Worm (Caenorhabditis elegans) whole organism, young adult: ENCODE data around the gene daf-7.
A peak's percentile ranks its signal among the peaks of the same experiment; 100 is the strongest.

Experiments used
- B0019.2 ChIP-seq: fragments of 200-800 bp; sonication (Bioruptor generic); conservative IDR thresholded peaks from 2 replicates; pipeline ENCODE4 v1.3.6; 2022; ENCODE audit warnings: missing genetic modification reagents, missing genetic modification characterization, missing compliant biosample characterization
- Y56A3A.18 ChIP-seq: fragments of 200-800 bp; sonication (Bioruptor generic); IDR thresholded peaks from 2 replicates; pipeline ENCODE4 v1.3.6; 2022; ENCODE audit warnings: missing genetic modification reagents, missing genetic modification characterization, missing compliant biosample characterization
- Y95B8A.8 ChIP-seq: fragments of 200-800 bp; sonication (Bioruptor generic); IDR thresholded peaks from 2 replicates; pipeline ENCODE4 v1.3.6; 2022; ENCODE audit warnings: missing genetic modification reagents, missing genetic modification characterization, missing compliant biosample characterization
- attf-5 ChIP-seq: fragments of 200-800 bp; sonication (Bioruptor generic); optimal IDR thresholded peaks from 2 replicates; lab custom pipeline; 2018; ENCODE audit warnings: mild to moderate bottlenecking, missing genetic modification characterization, missing compliant biosample characterization
- cebp-1 ChIP-seq, 2 experiments: fragments of 200-800 bp in 1 of 2; sonication (Bioruptor generic) in 1 of 2; sonication (generic microtip) in 1 of 2; IDR thresholded peaks in 1 of 2; optimal IDR thresholded peaks in 1 of 2; 2 replicates each; pipeline versions ENCODE4 v1.3.6 to Lab custom; 2017 to 2022; ENCODE audit warnings: missing compliant biosample characterization in 2 of 2, missing genetic modification characterization in 2 of 2, mild to moderate bottlenecking in 1 of 2, missing genetic modification reagents in 1 of 2, moderate library complexity in 1 of 2
- egl-18 ChIP-seq: fragments of 200-800 bp; sonication (Bioruptor generic); IDR thresholded peaks from 2 replicates; pipeline ENCODE4 v1.3.6; 2022; ENCODE audit warnings: missing genetic modification reagents, missing genetic modification characterization, missing compliant biosample characterization
- egl-44 ChIP-seq: fragments of 200-800 bp; sonication (Bioruptor generic); IDR thresholded peaks from 2 replicates; pipeline ENCODE4 v1.3.6; 2022; ENCODE audit warnings: missing genetic modification reagents, missing genetic modification characterization, missing compliant biosample characterization
- hrde-1 ChIP-seq: sonication (generic microtip); optimal IDR thresholded peaks from 2 replicates; lab custom pipeline; 2016; ENCODE audit warnings: missing genetic modification characterization, mild to moderate bottlenecking, missing compliant biosample characterization, moderate library complexity, missing genotype, missing genetic modification reagents, borderline replicate concordance
- lag-1 ChIP-seq: fragments of 200-800 bp; sonication (Bioruptor generic); IDR thresholded peaks from 2 replicates; pipeline ENCODE4 v1.3.6; 2022; ENCODE audit warnings: missing genetic modification reagents, missing genetic modification characterization, missing compliant biosample characterization
- lsy-27 ChIP-seq: sonication (generic microtip); optimal IDR thresholded peaks from 2 replicates; lab custom pipeline; 2017; ENCODE audit warnings: missing genetic modification characterization, mild to moderate bottlenecking, missing compliant biosample characterization, antibody characterized with exemption, missing genotype, borderline replicate concordance; ENCODE audit not compliant: insufficient read depth
- madf-10 ChIP-seq: sonication (generic microtip); optimal IDR thresholded peaks from 2 replicates; lab custom pipeline; 2016; ENCODE audit warnings: mild to moderate bottlenecking, missing genetic modification characterization, missing compliant biosample characterization
- mcd-1 ChIP-seq: fragments of 200-800 bp; sonication (Bioruptor generic); IDR thresholded peaks from 2 replicates; pipeline ENCODE4 v1.3.6; 2022; ENCODE audit warnings: missing genetic modification reagents, missing genetic modification characterization, missing compliant biosample characterization
- pbrm-1 ChIP-seq: fragments of 200-800 bp; sonication (Bioruptor generic); IDR thresholded peaks from 2 replicates; pipeline ENCODE4 v1.3.6; 2022; ENCODE audit warnings: missing genetic modification reagents, missing genetic modification characterization, missing compliant biosample characterization
- snpc-1.1 ChIP-seq: sonication (generic microtip); optimal IDR thresholded peaks from 2 replicates; lab custom pipeline; 2017; ENCODE audit warnings: missing genetic modification characterization, mild to moderate bottlenecking, missing compliant biosample characterization, antibody characterized with exemption, moderate library complexity, missing genotype, missing genetic modification reagents; ENCODE audit not compliant: insufficient read depth
- zim-3 ChIP-seq: sonication (generic microtip); optimal IDR thresholded peaks from 2 replicates; lab custom pipeline; 2017; ENCODE audit warnings: mild to moderate bottlenecking, missing genetic modification characterization, moderate library complexity, missing compliant biosample characterization

Gene daf-7

ce11 chrIII:856908-857307, 45.3 kb downstream of the daf-7 start:
- TF ChIP-seq cebp-1 (GFP tag; IDR thresholded peaks at IDR 0.05; lab: Robert Waterston, UW) (no peak), cebp-1 (tag; optimal IDR thresholded peaks at IDR 0.05; lab: Kevin White, UChicago) (no peak), egl-44 (GFP tag; lab: Robert Waterston, UW) (no peak), B0019.2 (GFP tag; lab: Robert Waterston, UW) (no peak)
- TF ChIP-seq, all 124 proteins: peak for 0

DNA sequence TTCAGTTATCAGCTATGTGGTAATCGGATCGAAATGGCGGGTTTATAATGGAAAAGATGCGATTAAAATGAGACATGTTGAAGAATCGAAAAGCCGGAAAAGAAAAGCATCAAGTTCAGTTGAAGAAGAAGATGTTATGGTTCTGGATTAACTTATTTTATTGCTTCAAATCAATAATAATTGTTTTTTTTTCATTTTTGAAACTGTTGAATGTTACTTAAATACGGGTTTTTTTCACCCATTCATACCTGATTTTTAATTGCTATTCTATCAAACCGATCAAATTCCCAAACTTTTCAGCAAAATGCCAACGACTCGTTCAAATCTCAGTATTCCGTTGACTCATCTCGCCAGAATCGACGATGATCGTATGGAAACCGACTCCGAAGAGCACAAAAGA, 48.3 kb downstream of the daf-7 start, which contains the start of gene exos-4.2:
TSS of gene exos-4.2 (plus strand) at position 301 of the 400 bp plus-strand sequence.
- TF ChIP-seq pbrm-1 (GFP tag; lab: Robert Waterston, UW), result no peak
- no peak for TF ChIP-seq egl-18 (GFP tag; lab: Robert Waterston, UW)
- no peak for TF ChIP-seq Y56A3A.18 (GFP tag; lab: Robert Waterston, UW)
- no peak for TF ChIP-seq lsy-27 (tag; lab: Kevin White, UChicago)
- TF ChIP-seq snpc-1.1 (tag; lab: Kevin White, UChicago), result no peak
- no peak for TF ChIP-seq lag-1 (GFP tag; lab: Robert Waterston, UW)
- TF ChIP-seq zim-3 (tag; lab: Kevin White, UChicago), result no peak
- TF ChIP-seq madf-10 (tag; lab: Kevin White, UChicago), result no peak
- no peak for TF ChIP-seq Y95B8A.8 (GFP tag; lab: Robert Waterston, UW)

- TF ChIP-seq hrde-1 (no peak), attf-5 (GFP tag; lab: Kevin White, UChicago) (peak; percentile 15), mcd-1 (GFP tag; lab: Robert Waterston, UW) (0 out of 2 replicates have a peak, but pooled peaks have one; percentile 25)
Observed at ce11 chrIII:861819-862356, 50.2 kb downstream of the daf-7 start, which contains the start of gene arx-4. Gene arx-4, plus strand, starts transcription at chrIII:862306.
